Worm (Caenorhabditis elegans) whole organism, L3 larva: ENCODE data around the gene K02E11.4.

Experiments used
- R02D3.7 ChIP-seq: fragments of 150-350 bp; optimal IDR thresholded peaks from 2 replicates; lab custom pipeline; 2014; ENCODE audit warnings: missing biosample characterization, missing genetic modification characterization
- ZK546.5 ChIP-seq: sonication (generic microtip); optimal IDR thresholded peaks from 2 replicates; lab custom pipeline; 2017; ENCODE audit warnings: missing biosample characterization, missing genetic modification characterization
- aly-2 ChIP-seq: fragments of 150-350 bp; optimal IDR thresholded peaks from 2 replicates; lab custom pipeline; 2014; ENCODE audit warnings: missing biosample characterization, missing genetic modification characterization
- ama-1 ChIP-seq: fragments of 150-350 bp; optimal IDR thresholded peaks from 2 replicates; lab custom pipeline; 2018
- ceh-16 ChIP-seq: sonication (generic microtip); optimal IDR thresholded peaks from 2 replicates; lab custom pipeline; 2017; ENCODE audit warnings: missing biosample characterization, missing genetic modification characterization
- ceh-28 ChIP-seq: fragments of 150-350 bp; optimal IDR thresholded peaks from 2 replicates; lab custom pipeline; 2014; ENCODE audit warnings: missing biosample characterization, missing genetic modification reagents, missing genetic modification characterization
- ceh-82 ChIP-seq: fragments of 150-350 bp; optimal IDR thresholded peaks from 2 replicates; lab custom pipeline; 2014; ENCODE audit warnings: missing biosample characterization, missing genetic modification characterization
- ceh-9 ChIP-seq: sonication (generic microtip); optimal IDR thresholded peaks from 2 replicates; lab custom pipeline; 2018; ENCODE audit warnings: missing biosample characterization, missing genetic modification characterization
- daf-12 ChIP-seq: fragments of 150-350 bp; optimal IDR thresholded peaks from 2 replicates; lab custom pipeline; 2014; ENCODE audit warnings: missing biosample characterization, missing genetic modification reagents, missing genetic modification characterization
- egl-5 ChIP-seq: fragments of 150-350 bp; optimal IDR thresholded peaks from 2 replicates; lab custom pipeline; 2017; ENCODE audit warnings: missing biosample characterization, missing genetic modification reagents, missing genetic modification characterization, inconsistent platforms
- fkh-10 ChIP-seq: sonication (generic microtip); optimal IDR thresholded peaks from 2 replicates; lab custom pipeline; 2017; ENCODE audit warnings: missing biosample characterization, missing genetic modification reagents, missing genetic modification characterization
- fkh-2 ChIP-seq: fragments of 150-350 bp; optimal IDR thresholded peaks from 2 replicates; lab custom pipeline; 2014; ENCODE audit warnings: missing biosample characterization, missing genetic modification reagents, missing genetic modification characterization
- hmg-11 ChIP-seq: sonication (generic microtip); optimal IDR thresholded peaks from 2 replicates; lab custom pipeline; 2016; ENCODE audit warnings: missing genetic modification characterization, missing compliant biosample characterization
- jun-1 ChIP-seq: fragments of 150-350 bp; optimal IDR thresholded peaks from 2 replicates; lab custom pipeline; 2014; ENCODE audit warnings: missing biosample characterization, missing genetic modification reagents, missing genetic modification characterization
- lin-15B ChIP-seq: fragments of 150-350 bp; optimal IDR thresholded peaks from 2 replicates; lab custom pipeline; 2014; ENCODE audit warnings: missing biosample characterization, missing genetic modification characterization
- lsy-12 ChIP-seq: sonication (generic microtip); optimal IDR thresholded peaks from 2 replicates; lab custom pipeline; 2016; ENCODE audit warnings: mild to moderate bottlenecking, missing genetic modification characterization, missing compliant biosample characterization
- mdl-1 ChIP-seq: fragments of 150-350 bp; optimal IDR thresholded peaks from 2 replicates; lab custom pipeline; 2014; ENCODE audit warnings: missing biosample characterization, missing genetic modification characterization
- mml-1 ChIP-seq: fragments of 150-350 bp; sonication (generic microtip); optimal IDR thresholded peaks from 3 replicates; lab custom pipeline; 2014; ENCODE audit warnings: missing biosample characterization, missing genetic modification characterization
- nfya-1 ChIP-seq: sonication (generic microtip); optimal IDR thresholded peaks from 2 replicates; lab custom pipeline; 2017; ENCODE audit warnings: missing genetic modification characterization, mild to moderate bottlenecking, missing compliant biosample characterization, antibody characterized with exemption, moderate library complexity; ENCODE audit not compliant: insufficient read depth
- nhr-11 ChIP-seq: fragments of 150-350 bp; optimal IDR thresholded peaks from 2 replicates; lab custom pipeline; 2014; ENCODE audit warnings: missing biosample characterization, missing genetic modification characterization
- nhr-12 ChIP-seq: fragments of 150-350 bp; optimal IDR thresholded peaks from 2 replicates; lab custom pipeline; 2014; ENCODE audit warnings: missing biosample characterization, missing genetic modification characterization
- nhr-23 ChIP-seq: fragments of 150-350 bp; optimal IDR thresholded peaks from 2 replicates; lab custom pipeline; 2014; ENCODE audit warnings: missing biosample characterization, missing genetic modification reagents, missing genetic modification characterization
- nhr-237 ChIP-seq: fragments of 150-350 bp; optimal IDR thresholded peaks from 2 replicates; lab custom pipeline; 2014; ENCODE audit warnings: missing biosample characterization, missing genetic modification characterization
- nhr-25 ChIP-seq: sonication (generic microtip); optimal IDR thresholded peaks from 2 replicates; lab custom pipeline; 2017; ENCODE audit warnings: missing biosample characterization, missing genetic modification characterization
- nhr-28 ChIP-seq: fragments of 150-350 bp; optimal IDR thresholded peaks from 2 replicates; lab custom pipeline; 2014; ENCODE audit warnings: missing biosample characterization, missing genetic modification characterization
- nhr-43 ChIP-seq: sonication (generic microtip); optimal IDR thresholded peaks from 2 replicates; lab custom pipeline; 2016; ENCODE audit warnings: mild to moderate bottlenecking, missing genetic modification characterization, missing compliant biosample characterization; ENCODE audit not compliant: poor library complexity, severe bottlenecking
- nhr-67 ChIP-seq: fragments of 150-350 bp; optimal IDR thresholded peaks from 2 replicates; lab custom pipeline; 2014; ENCODE audit warnings: missing biosample characterization, missing genetic modification characterization
- nhr-76 ChIP-seq: fragments of 150-350 bp; sonication (generic microtip); optimal IDR thresholded peaks from 5 replicates; lab custom pipeline; 2014; ENCODE audit warnings: missing biosample characterization, missing genetic modification characterization
- nhr-77 ChIP-seq: fragments of 150-350 bp; optimal IDR thresholded peaks from 2 replicates; lab custom pipeline; 2014; ENCODE audit warnings: missing biosample characterization, missing genetic modification characterization
- sea-2 ChIP-seq: fragments of 150-350 bp; sonication (generic microtip); optimal IDR thresholded peaks from 4 replicates; lab custom pipeline; 2014; ENCODE audit warnings: missing biosample characterization, missing genetic modification reagents, missing genetic modification characterization
- snpc-4 ChIP-seq: fragments of 150-350 bp; optimal IDR thresholded peaks from 2 replicates; lab custom pipeline; 2014; ENCODE audit warnings: missing biosample characterization, missing genetic modification characterization
- tbx-2 ChIP-seq: sonication (generic microtip); optimal IDR thresholded peaks from 2 replicates; lab custom pipeline; 2016; ENCODE audit warnings: mild to moderate bottlenecking, missing genetic modification characterization, missing compliant biosample characterization
- unc-62 ChIP-seq: fragments of 150-350 bp; sonication (generic microtip); optimal IDR thresholded peaks from 4 replicates; lab custom pipeline; 2014; ENCODE audit warnings: missing biosample characterization, missing genetic modification reagents, missing genetic modification characterization
- zag-1 ChIP-seq: fragments of 150-350 bp; optimal IDR thresholded peaks from 2 replicates; lab custom pipeline; 2014; ENCODE audit warnings: missing biosample characterization, missing genetic modification characterization
- ztf-11 ChIP-seq: fragments of 150-350 bp; optimal IDR thresholded peaks from 2 replicates; lab custom pipeline; 2014; ENCODE audit warnings: missing biosample characterization, missing genetic modification characterization
- ztf-4 ChIP-seq: fragments of 150-350 bp; optimal IDR thresholded peaks from 2 replicates; lab custom pipeline; 2014; ENCODE audit warnings: missing biosample characterization, missing genetic modification characterization

The K02E11.4 gene

DNA sequence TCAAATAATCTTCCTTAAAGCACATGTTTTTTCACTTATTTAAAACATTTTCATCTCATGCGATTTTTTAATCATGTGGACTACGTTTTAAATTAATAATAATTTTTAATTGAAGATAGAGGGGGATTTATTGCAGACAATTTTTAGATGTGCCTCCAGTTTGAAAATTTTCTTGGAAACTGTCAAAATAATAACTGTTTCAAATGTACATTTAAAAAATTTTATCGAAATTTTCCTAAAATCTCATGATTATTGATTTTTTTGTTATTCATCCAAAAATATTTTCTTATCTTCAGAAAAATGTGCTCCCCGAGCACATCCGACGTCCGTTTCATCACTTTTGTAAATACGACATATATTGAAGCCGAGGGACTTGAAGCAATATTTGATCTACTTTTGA, 8.9 kb upstream of the K02E11.4 start, which contains the start of gene sre-8:
TSS of gene sre-8 (plus strand) at position 301 of the 400 bp plus-strand sequence.
- no peak for TF ChIP-seq jun-1 (tag; lab: Kevin White, UChicago)
- no peak for TF ChIP-seq sea-2 (GFP tag; lab: Kevin White, UChicago)
- no peak for TF ChIP-seq fkh-2 (tag; lab: Kevin White, UChicago)
- TF ChIP-seq mdl-1 (tag; lab: Kevin White, UChicago) = no peak
- no peak for TF ChIP-seq nhr-77 (tag; lab: Kevin White, UChicago)
- TF ChIP-seq ceh-9 = no peak
- TF ChIP-seq mml-1 (tag; lab: Kevin White, UChicago) = no peak
- TF ChIP-seq fkh-10 = no peak
- no peak for TF ChIP-seq nhr-67 (tag; lab: Kevin White, UChicago)
- no peak for TF ChIP-seq egl-5 (tag; lab: Kevin White, UChicago)
- TF ChIP-seq ZK546.5 (tag; lab: Kevin White, UChicago) = no peak
- no peak for TF ChIP-seq nhr-43 (tag; lab: Kevin White, UChicago)
- TF ChIP-seq nfya-1 = no peak
- no peak for TF ChIP-seq R02D3.7

- TF ChIP-seq ztf-11 (tag; lab: Kevin White, UChicago) (no peak), ama-1 (lab: Kevin White, UChicago) (no peak), R02D3.7 (no peak), nhr-77 (tag; lab: Kevin White, UChicago) (no peak), nhr-23 (tag; lab: Kevin White, UChicago) (no peak), lin-15B (tag; lab: Kevin White, UChicago) (no peak), nhr-25 (no peak), ceh-16 (tag; lab: Kevin White, UChicago) (no peak), lsy-12 (tag; lab: Kevin White, UChicago) (no peak)
Measured at ce11 chrV:14254221-14254620, 6.3 kb upstream of the K02E11.4 start, which contains the start of gene K02E11.7. Gene K02E11.7 (minus strand): TSS chrV:14254321.

DNA sequence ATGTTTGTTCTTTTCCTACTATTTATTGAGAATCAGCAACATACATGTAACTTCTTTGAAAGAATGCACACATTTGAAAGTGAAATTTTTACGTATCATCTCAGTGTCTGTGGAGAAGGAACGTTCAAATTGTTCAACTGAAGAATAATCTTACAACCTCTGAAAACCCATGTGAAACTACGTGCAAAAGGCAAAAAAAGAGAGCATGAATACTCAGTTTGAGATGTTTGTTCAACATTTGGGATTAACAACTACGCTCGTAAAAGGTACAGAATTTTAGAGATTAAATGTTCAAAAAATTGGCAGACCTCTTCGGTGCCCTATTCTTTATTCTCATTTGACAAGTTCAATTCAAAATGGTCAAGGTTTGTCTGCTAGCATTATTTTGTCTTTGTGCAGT, 4.1 kb upstream of the K02E11.4 start, which contains the start of gene K02E11.5:
TSS of gene K02E11.5 (plus strand) at position 301 of the 400 bp plus-strand sequence.
- TF ChIP-seq ceh-16 (tag; lab: Kevin White, UChicago) (no peak), hmg-11 (no peak), nhr-11 (no peak), nhr-237 (tag; lab: Kevin White, UChicago) (no peak), lsy-12 (tag; lab: Kevin White, UChicago) (no peak), egl-5 (tag; lab: Kevin White, UChicago) (no peak), zag-1 (no peak), ceh-9 (no peak), unc-62 (GFP tag; lab: Kevin White, UChicago) (no peak), mdl-1 (tag; lab: Kevin White, UChicago) (no peak), nhr-76 (tag; lab: Kevin White, UChicago) (no peak), ZK546.5 (tag; lab: Kevin White, UChicago) (no peak), mml-1 (tag; lab: Kevin White, UChicago) (no peak), nhr-12 (tag; lab: Kevin White, UChicago) (no peak), ztf-4 (no peak), nhr-28 (tag; lab: Kevin White, UChicago) (no peak), fkh-2 (tag; lab: Kevin White, UChicago) (no peak), nhr-43 (tag; lab: Kevin White, UChicago) (no peak), fkh-10 (no peak)
- TF ChIP-seq, all 47 proteins: peak for 0

ce11 chrV:14248654-14249053, 729 bp upstream of the K02E11.4 start, which contains the start of gene K02E11.6:
Gene K02E11.6 (plus strand): TSS chrV:14248802.
- TF ChIP-seq daf-12 (tag; lab: Kevin White, UChicago) (no peak), nhr-11 (no peak), fkh-2 (tag; lab: Kevin White, UChicago) (no peak), mml-1 (tag; lab: Kevin White, UChicago) (no peak), R02D3.7 (no peak), nhr-77 (tag; lab: Kevin White, UChicago) (no peak), ceh-28 (no peak), ceh-82 (tag; lab: Kevin White, UChicago) (no peak), tbx-2 (tag; lab: Kevin White, UChicago) (no peak), ZK546.5 (tag; lab: Kevin White, UChicago) (no peak), aly-2 (no peak), snpc-4 (tag; lab: Kevin White, UChicago) (no peak), unc-62 (GFP tag; lab: Kevin White, UChicago) (no peak), lin-15B (tag; lab: Kevin White, UChicago) (no peak), jun-1 (tag; lab: Kevin White, UChicago) (no peak)
